Worm (Caenorhabditis elegans): ENCODE measurements around the gene F57C12.2.

F57C12.2 gene

DNA sequence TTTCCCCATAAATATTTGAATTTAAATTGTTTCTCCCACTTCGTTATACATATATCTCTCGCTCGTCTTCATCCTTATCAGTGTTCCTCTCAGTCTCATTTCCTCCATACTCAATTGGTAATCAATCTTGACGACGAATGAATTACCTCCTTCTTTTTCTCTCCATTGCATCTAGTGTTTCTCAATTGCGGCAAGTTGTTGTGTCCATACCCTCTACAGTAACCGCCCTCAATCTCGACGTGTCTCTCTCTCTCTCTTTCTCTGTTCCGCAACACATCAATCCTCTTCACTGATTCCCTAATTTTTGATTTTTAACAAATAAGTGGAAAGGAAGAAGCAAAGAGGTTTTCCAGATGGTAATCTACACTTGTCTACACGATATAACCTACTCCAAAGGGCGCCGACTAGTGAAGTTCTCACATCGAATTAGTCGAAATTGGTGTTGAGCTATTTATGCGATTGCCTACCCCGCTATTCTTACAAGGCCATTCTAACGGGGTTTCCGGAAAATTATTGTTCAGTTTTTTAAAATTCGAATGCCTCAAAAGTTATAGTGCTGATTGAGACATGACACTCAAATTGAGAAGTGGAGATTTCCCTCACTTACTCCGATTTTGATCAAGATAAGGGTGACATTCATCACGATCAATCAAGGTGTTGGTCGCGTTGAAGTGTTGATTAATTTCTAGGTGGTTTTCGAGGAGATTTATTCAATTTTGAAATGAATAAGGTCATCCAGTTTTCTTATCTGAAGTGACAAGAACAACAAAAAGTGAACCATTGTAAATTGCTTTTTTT is 46.9 kb downstream of the F57C12.2 start:
- TF ChIP-seq nhr-28 (tag; optimal IDR thresholded peaks at IDR 0.05) (peak; percentile 50), rbr-2 (tag; optimal IDR thresholded peaks at IDR 0.05) (no peak), unc-62 (GFP tag; optimal IDR thresholded peaks at IDR 0.05 in 1 of 2) (peak in 1 of 2 experiments; percentile 90), unc-62 (tag; optimal IDR thresholded peaks at IDR 0.05) (no peak)
